Fruit fly (Drosophila melanogaster) whole organism, embryonic: ENCODE measurements around the gene CG14079.

Source experiments
- CG12659 ChIP-seq: fragments of 200-800 bp; sonication (Bioruptor generic); optimal IDR thresholded peaks from 3 replicates; lab custom pipeline; 2017; ENCODE audit warnings: mild to moderate bottlenecking, missing biosample characterization, missing genetic modification reagents, missing genetic modification characterization
- CG14860 ChIP-seq: fragments of 200-800 bp; sonication (Bioruptor generic); IDR thresholded peaks from 3 replicates; pipeline ENCODE4 v1.3.6; 2022; ENCODE audit warnings: missing biosample characterization, missing genetic modification characterization; ENCODE audit not compliant: partially characterized antibody
- CG31365 ChIP-seq: fragments of 200-800 bp; sonication (Bioruptor generic); optimal IDR thresholded peaks from 2 replicates; lab custom pipeline; 2018; ENCODE audit warnings: missing biosample characterization, mild to moderate bottlenecking, missing genetic modification characterization
- CG3847 ChIP-seq: fragments of 200-800 bp; sonication (Bioruptor generic); IDR thresholded peaks from 2 replicates; pipeline ENCODE4 v1.3.6; 2022; ENCODE audit warnings: missing biosample characterization, missing genetic modification characterization
- Dad ChIP-seq: fragments of 200-800 bp; sonication (Bioruptor generic); optimal IDR thresholded peaks from 3 replicates; lab custom pipeline; 2016; ENCODE audit warnings: missing biosample characterization, missing genetic modification characterization
- Deaf1 ChIP-seq: fragments of 200-800 bp; optimal IDR thresholded peaks from 3 replicates; lab custom pipeline; 2019; ENCODE audit warnings: missing biosample characterization, mild to moderate bottlenecking, missing genetic modification characterization, moderate library complexity
- Hand ChIP-seq: fragments of 200-800 bp; sonication (Bioruptor generic); optimal IDR thresholded peaks from 2 replicates; lab custom pipeline; 2017; ENCODE audit warnings: mild to moderate bottlenecking, missing biosample characterization, missing genetic modification reagents, missing genetic modification characterization
- Jarid2 ChIP-seq: fragments of 200-800 bp; sonication (Bioruptor generic); optimal IDR thresholded peaks from 3 replicates; lab custom pipeline; 2017; ENCODE audit warnings: mild to moderate bottlenecking, missing biosample characterization, missing genetic modification reagents, missing genetic modification characterization
- ara ChIP-seq: fragments of 200-800 bp; sonication (Bioruptor generic); IDR thresholded peaks from 2 replicates; pipeline ENCODE4 v1.3.6; 2022; ENCODE audit warnings: missing biosample characterization, missing genetic modification characterization
- bigmax ChIP-seq: fragments of 200-800 bp; sonication (Bioruptor generic); optimal IDR thresholded peaks from 2 replicates; lab custom pipeline; 2018; ENCODE audit warnings: missing biosample characterization, mild to moderate bottlenecking, missing genetic modification characterization
- jumu ChIP-seq: fragments of 200-800 bp; sonication (Bioruptor generic); optimal IDR thresholded peaks from 3 replicates; lab custom pipeline; 2016; ENCODE audit warnings: missing biosample characterization, missing genetic modification characterization
- lab ChIP-seq: fragments of 200-800 bp; sonication (Bioruptor generic); optimal IDR thresholded peaks from 3 replicates; lab custom pipeline; 2017; ENCODE audit warnings: missing biosample characterization, missing genetic modification characterization, mild to moderate bottlenecking, moderate library complexity, missing genetic modification reagents
- mirr ChIP-seq: fragments of 200-800 bp; sonication (Bioruptor generic); optimal IDR thresholded peaks from 3 replicates; lab custom pipeline; 2018; ENCODE audit warnings: missing biosample characterization, mild to moderate bottlenecking, missing genetic modification characterization
- trh ChIP-seq: fragments of 200-800 bp; sonication (Bioruptor generic); optimal IDR thresholded peaks from 2 replicates; lab custom pipeline; 2016; ENCODE audit warnings: missing biosample characterization, missing genetic modification characterization

DNA sequence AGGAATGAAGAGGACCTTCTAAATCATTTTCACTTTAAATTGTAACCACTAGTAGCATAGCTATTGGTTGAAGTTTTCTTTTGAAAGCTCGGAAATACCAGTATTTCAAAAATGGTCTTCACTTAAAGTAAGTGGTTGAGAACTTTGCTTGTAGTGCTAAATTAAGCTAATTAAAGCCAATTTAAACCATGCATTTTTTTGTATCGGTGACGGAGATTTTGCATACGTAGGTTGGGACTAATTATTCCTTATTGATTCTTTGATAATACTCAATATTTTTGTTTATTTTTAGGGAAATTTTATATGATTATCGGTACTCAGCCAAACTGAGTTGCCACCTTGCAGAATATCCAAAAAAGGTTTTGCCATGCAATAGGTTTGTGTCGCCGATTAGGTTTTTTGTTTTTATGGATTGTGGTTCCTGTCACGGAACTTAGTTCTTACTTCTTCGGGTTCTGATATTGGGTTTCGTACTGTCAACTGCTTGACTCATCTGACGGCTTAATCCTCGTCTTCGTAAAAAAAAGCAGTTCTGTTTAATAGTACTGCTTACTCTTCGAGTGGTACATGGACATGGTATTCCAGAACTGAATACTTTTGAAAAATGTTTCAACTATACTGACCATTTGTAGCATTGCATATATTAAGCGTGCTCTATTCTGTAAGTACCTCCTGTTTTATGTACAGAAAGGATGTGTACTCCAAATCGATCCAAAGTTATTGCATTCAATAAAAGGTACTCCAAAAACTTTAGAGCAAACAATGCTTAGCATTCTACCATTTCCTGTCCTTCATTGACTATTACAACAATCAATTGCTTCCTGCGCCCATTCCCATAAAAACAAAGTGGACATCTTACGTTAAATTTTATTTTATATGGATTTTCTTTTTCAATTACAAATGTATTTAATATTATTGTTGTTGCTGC is 42.5 kb downstream of the CG14079 start:
- TF ChIP-seq Hand (GFP tag; lab: Kevin White, UChicago) (no peak), trh (GFP tag; lab: Kevin White, UChicago) (no peak), jumu (GFP tag; lab: Kevin White, UChicago) (peak; percentile 0), Deaf1 (tag; lab: Kevin White, UChicago) (no peak), CG31365 (peak; percentile 99), CG12659 (GFP tag; lab: Kevin White, UChicago) (peak; percentile 2), Jarid2 (GFP tag; lab: Kevin White, UChicago) (peak; percentile 34), CG14860 (no peak), CG3847 (peak; percentile 47), mirr (GFP tag; lab: Kevin White, UChicago) (no peak), Dad (GFP tag; lab: Kevin White, UChicago) (no peak), ara (GFP tag; lab: Robert Waterston, UW) (no peak), lab (GFP tag; lab: Kevin White, UChicago) (no peak), bigmax (GFP tag; lab: Kevin White, UChicago) (no peak)
